Worm (Caenorhabditis elegans): ENCODE data around the gene lep-2.

DNA sequence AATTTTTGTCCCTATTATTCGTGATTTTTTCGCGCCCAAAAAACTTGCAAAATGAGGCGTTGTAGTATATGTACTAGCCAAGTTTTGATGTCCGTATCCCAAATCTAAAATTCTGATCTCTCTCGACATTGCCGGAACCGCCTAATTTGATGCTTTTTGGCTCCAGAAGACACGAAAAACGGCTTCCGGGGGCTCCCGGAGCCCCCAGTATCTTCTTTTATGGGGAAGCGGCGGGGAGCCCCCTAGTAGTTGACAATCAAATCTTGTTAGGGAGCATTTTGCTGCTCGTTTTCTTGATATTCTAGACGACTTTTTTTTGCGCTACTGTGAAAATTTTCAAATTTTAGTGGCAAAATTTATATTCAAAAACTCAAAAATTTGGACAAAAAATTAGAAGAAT is 40.5 kb upstream of the lep-2 start:
- TF ChIP-seq ztf-11 (tag; optimal IDR thresholded peaks at IDR 0.05), result no peak
- TF ChIP-seq lsy-2 (tag; optimal IDR thresholded peaks at IDR 0.05), result no peak
- TF ChIP-seq nhr-28 (tag; optimal IDR thresholded peaks at IDR 0.05), result no peak
- TF ChIP-seq snpc-4 (tag; optimal IDR thresholded peaks at IDR 0.05), result no peak
- no peak for TF ChIP-seq skn-1 (tag; optimal IDR thresholded peaks at IDR 0.05)
- no peak for TF ChIP-seq zag-1 (tag; optimal IDR thresholded peaks at IDR 0.05)
